Fruit fly (Drosophila melanogaster) whole organism, prepupa: ENCODE measurements around the gene CG32344.

Experiments used
- CG10631 ChIP-seq: fragments of 200-800 bp; sonication (Bioruptor generic); optimal IDR thresholded peaks from 2 replicates; lab custom pipeline; 2016; ENCODE audit warnings: missing biosample characterization, missing genetic modification characterization
- CG11762 ChIP-seq: fragments of 200-800 bp; sonication (Bioruptor generic); optimal IDR thresholded peaks from 3 replicates; lab custom pipeline; 2016; ENCODE audit warnings: missing biosample characterization, missing genetic modification characterization; ENCODE audit not compliant: insufficient read depth
- CG15336 ChIP-seq: fragments of 200-800 bp; sonication (Bioruptor generic); IDR thresholded peaks from 2 replicates; pipeline ENCODE4 v1.3.6; 2022; ENCODE audit warnings: missing biosample characterization, missing genetic modification characterization
- CG1621 ChIP-seq: fragments of 200-800 bp; sonication (Bioruptor generic); optimal IDR thresholded peaks from 3 replicates; lab custom pipeline; 2018; ENCODE audit warnings: missing biosample characterization, mild to moderate bottlenecking, missing genetic modification characterization
- CG31627 ChIP-seq: fragments of 200-800 bp; sonication (Bioruptor generic); optimal IDR thresholded peaks from 3 replicates; lab custom pipeline; 2016; ENCODE audit warnings: missing biosample characterization, missing genetic modification characterization
- CG32006 ChIP-seq: fragments of 200-800 bp; sonication (Bioruptor generic); optimal IDR thresholded peaks from 3 replicates; lab custom pipeline; 2017; ENCODE audit warnings: missing biosample characterization, mild to moderate bottlenecking, missing genetic modification characterization
- CG34406 ChIP-seq: fragments of 200-800 bp; sonication (Bioruptor generic); optimal IDR thresholded peaks from 3 replicates; lab custom pipeline; 2016; ENCODE audit warnings: missing biosample characterization, missing genetic modification characterization
- CG3919 ChIP-seq: fragments of 200-800 bp; sonication (Bioruptor generic); optimal IDR thresholded peaks from 3 replicates; lab custom pipeline; 2016; ENCODE audit warnings: missing biosample characterization, missing genetic modification characterization
- CG6163 ChIP-seq: fragments of 200-800 bp; sonication (Bioruptor generic); IDR thresholded peaks from 3 replicates; pipeline ENCODE4 v1.3.6; 2022; ENCODE audit warnings: missing biosample characterization, missing genetic modification characterization
- CG6276 ChIP-seq: fragments of 200-800 bp; sonication (Bioruptor generic); optimal IDR thresholded peaks from 2 replicates; lab custom pipeline; 2017; ENCODE audit warnings: missing biosample characterization, mild to moderate bottlenecking, missing genetic modification characterization
- CG6808 ChIP-seq: fragments of 200-800 bp; sonication (Bioruptor generic); optimal IDR thresholded peaks from 3 replicates; lab custom pipeline; 2017; ENCODE audit warnings: missing biosample characterization, missing genetic modification characterization, mild to moderate bottlenecking, moderate library complexity, missing genetic modification reagents
- CG6854 ChIP-seq: fragments of 200-800 bp; sonication (Bioruptor generic); optimal IDR thresholded peaks from 2 replicates; lab custom pipeline; 2017; ENCODE audit warnings: missing biosample characterization, mild to moderate bottlenecking, missing genetic modification characterization
- CG7368 ChIP-seq: fragments of 200-800 bp; sonication (Bioruptor generic); optimal IDR thresholded peaks from 3 replicates; lab custom pipeline; 2016; ENCODE audit warnings: missing biosample characterization, missing genetic modification characterization
- CG8119 ChIP-seq: fragments of 200-800 bp; sonication (Bioruptor generic); IDR thresholded peaks from 3 replicates; pipeline ENCODE4 v1.3.6; 2022; ENCODE audit warnings: missing biosample characterization, missing genetic modification characterization
- CG8632 ChIP-seq: fragments of 200-800 bp; sonication (Bioruptor generic); optimal IDR thresholded peaks from 3 replicates; lab custom pipeline; 2016; ENCODE audit warnings: missing biosample characterization, missing genetic modification characterization
- CG9139 ChIP-seq: fragments of 200-800 bp; sonication (Bioruptor generic); optimal IDR thresholded peaks from 3 replicates; lab custom pipeline; 2017; ENCODE audit warnings: missing biosample characterization, mild to moderate bottlenecking, missing genetic modification characterization
- Eip75B ChIP-seq: fragments of 200-800 bp; sonication (Bioruptor generic); optimal IDR thresholded peaks from 3 replicates; lab custom pipeline; 2016; ENCODE audit warnings: missing biosample characterization, missing genetic modification characterization
- Ets21C ChIP-seq: fragments of 200-800 bp; sonication (Bioruptor generic); optimal IDR thresholded peaks from 3 replicates; lab custom pipeline; 2016; ENCODE audit warnings: missing biosample characterization, missing genetic modification characterization
- Ets96B ChIP-seq: fragments of 200-800 bp; optimal IDR thresholded peaks from 2 replicates; lab custom pipeline; 2019; ENCODE audit warnings: missing biosample characterization, mild to moderate bottlenecking, missing genetic modification characterization, moderate library complexity
- Gug ChIP-seq: fragments of 200-800 bp; sonication (Bioruptor generic); IDR thresholded peaks from 2 replicates; pipeline ENCODE4 v1.3.6; 2022; ENCODE audit warnings: missing biosample characterization, missing genetic modification characterization
- Hr4 ChIP-seq: fragments of 200-800 bp; sonication (Bioruptor generic); optimal IDR thresholded peaks from 3 replicates; lab custom pipeline; 2016; ENCODE audit warnings: missing biosample characterization, missing genetic modification characterization
- Met ChIP-seq: fragments of 200-800 bp; sonication (Bioruptor generic); optimal IDR thresholded peaks from 3 replicates; lab custom pipeline; 2016; ENCODE audit warnings: missing biosample characterization, missing genetic modification characterization
- Smox ChIP-seq: fragments of 200-800 bp; sonication (Bioruptor generic); optimal IDR thresholded peaks from 3 replicates; lab custom pipeline; 2016; ENCODE audit warnings: missing biosample characterization, missing genetic modification characterization
- acj6 ChIP-seq: fragments of 200-800 bp; sonication (Bioruptor generic); optimal IDR thresholded peaks from 3 replicates; lab custom pipeline; 2016; ENCODE audit warnings: missing biosample characterization, missing genetic modification characterization
- cyc ChIP-seq: fragments of 200-800 bp; sonication (Bioruptor generic); optimal IDR thresholded peaks from 3 replicates; lab custom pipeline; 2016; ENCODE audit warnings: missing biosample characterization, missing genetic modification characterization
- dsx ChIP-seq: fragments of 200-800 bp; optimal IDR thresholded peaks from 3 replicates; lab custom pipeline; 2019; ENCODE audit warnings: missing biosample characterization, mild to moderate bottlenecking, missing genetic modification characterization, moderate library complexity; ENCODE audit not compliant: poor library complexity, severe bottlenecking
- eg ChIP-seq: fragments of 200-800 bp; sonication (Bioruptor generic); IDR thresholded peaks from 3 replicates; pipeline ENCODE4 v1.3.6; 2022; ENCODE audit warnings: missing biosample characterization, missing genetic modification characterization
- esn ChIP-seq: fragments of 200-800 bp; sonication (Bioruptor generic); optimal IDR thresholded peaks from 2 replicates; lab custom pipeline; 2016; ENCODE audit warnings: missing biosample characterization, mild to moderate bottlenecking, missing genetic modification characterization, moderate library complexity
- fd59A ChIP-seq: fragments of 200-800 bp; sonication (Bioruptor generic); optimal IDR thresholded peaks from 2 replicates; lab custom pipeline; 2017; ENCODE audit warnings: missing biosample characterization, mild to moderate bottlenecking, missing genetic modification characterization, missing genetic modification reagents
- fkh ChIP-seq: fragments of 200-800 bp; sonication (Bioruptor generic); optimal IDR thresholded peaks from 3 replicates; lab custom pipeline; 2017; ENCODE audit warnings: missing biosample characterization, mild to moderate bottlenecking, missing genetic modification characterization, moderate library complexity
- lz ChIP-seq: fragments of 200-800 bp; sonication (Bioruptor generic); optimal IDR thresholded peaks from 3 replicates; lab custom pipeline; 2016; ENCODE audit warnings: missing biosample characterization, missing genetic modification characterization
- salr ChIP-seq, 2 experiments: fragments of 200-800 bp; sonication (Bioruptor generic); optimal IDR thresholded peaks; 3 replicates each; lab custom pipeline; 2016 to 2018; ENCODE audit warnings: missing biosample characterization in 2 of 2, missing genetic modification characterization in 2 of 2, mild to moderate bottlenecking in 1 of 2
- ss ChIP-seq, 2 experiments: fragments of 200-800 bp; sonication (Bioruptor generic); optimal IDR thresholded peaks; 2 replicates in 1 of 2; 3 replicates in 1 of 2; lab custom pipeline; 2017 to 2018; ENCODE audit warnings: mild to moderate bottlenecking in 2 of 2, missing biosample characterization in 2 of 2, missing genetic modification characterization in 2 of 2, moderate library complexity in 1 of 2
- svp ChIP-seq: fragments of 200-800 bp; sonication (Bioruptor generic); peaks from one replicate; lab custom pipeline; 2016; ENCODE audit warnings: missing biosample characterization, missing genetic modification characterization
- topi ChIP-seq: fragments of 200-800 bp; sonication (Bioruptor generic); optimal IDR thresholded peaks from 3 replicates; lab custom pipeline; 2016; ENCODE audit warnings: missing biosample characterization, missing genetic modification characterization
- vri ChIP-seq: fragments of 200-800 bp; sonication (Bioruptor generic); optimal IDR thresholded peaks from 3 replicates; lab custom pipeline; 2016; ENCODE audit warnings: missing biosample characterization, mild to moderate bottlenecking, missing genetic modification characterization

CG32344 gene

DNA sequence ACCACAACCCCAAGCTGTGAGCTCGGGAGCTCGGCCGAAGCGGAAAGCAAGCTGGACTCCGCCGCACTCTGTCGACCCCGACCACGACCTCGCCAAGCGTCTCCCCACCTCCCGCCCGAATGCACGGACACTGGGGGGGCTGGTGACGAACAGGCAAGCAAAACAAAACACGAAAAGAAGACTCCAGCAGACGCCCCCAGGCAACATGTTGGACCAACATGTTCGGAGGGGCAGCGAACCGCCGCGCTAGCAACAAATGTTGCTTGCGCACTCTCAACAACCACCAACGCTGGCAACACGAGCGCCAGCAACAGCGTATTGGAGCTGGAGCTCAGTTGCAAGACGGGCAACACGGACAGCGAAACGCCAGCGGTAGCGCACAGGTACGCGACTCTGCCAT, 42.2 kb downstream of the CG32344 start:
- TF ChIP-seq CG6808 (GFP tag; lab: Kevin White, UChicago): no peak
- TF ChIP-seq acj6 (GFP tag; lab: Kevin White, UChicago): no peak
- peak; percentile 77 for TF ChIP-seq CG1621 (tag; lab: Kevin White, UChicago)
- TF ChIP-seq eg (GFP tag; lab: Robert Waterston, UW): peak; percentile 40; the same call in 1 of the 3 replicates
- peak; percentile 53; the same call in 1 of the 2 replicates for TF ChIP-seq CG15336 (GFP tag; lab: Robert Waterston, UW)
- peak in 1 of 2 experiments; percentile 19 for TF ChIP-seq ss (GFP tag; optimal IDR thresholded peaks at IDR 0.05; lab: Kevin White, UChicago)
- TF ChIP-seq CG6854 (GFP tag; lab: Kevin White, UChicago): peak; percentile 45
- TF ChIP-seq fd59A: no peak
- TF ChIP-seq CG6163 (GFP tag; lab: Robert Waterston, UW): peak; percentile 68; the same call in 2 of the 3 replicates
- TF ChIP-seq CG3919 (GFP tag; lab: Kevin White, UChicago): peak; percentile 1
- TF ChIP-seq CG8119 (GFP tag; lab: Robert Waterston, UW): peak; percentile 28; the same call in 1 of the 3 replicates
- peak; percentile 82 for TF ChIP-seq svp (GFP tag; lab: Kevin White, UChicago)

DNA sequence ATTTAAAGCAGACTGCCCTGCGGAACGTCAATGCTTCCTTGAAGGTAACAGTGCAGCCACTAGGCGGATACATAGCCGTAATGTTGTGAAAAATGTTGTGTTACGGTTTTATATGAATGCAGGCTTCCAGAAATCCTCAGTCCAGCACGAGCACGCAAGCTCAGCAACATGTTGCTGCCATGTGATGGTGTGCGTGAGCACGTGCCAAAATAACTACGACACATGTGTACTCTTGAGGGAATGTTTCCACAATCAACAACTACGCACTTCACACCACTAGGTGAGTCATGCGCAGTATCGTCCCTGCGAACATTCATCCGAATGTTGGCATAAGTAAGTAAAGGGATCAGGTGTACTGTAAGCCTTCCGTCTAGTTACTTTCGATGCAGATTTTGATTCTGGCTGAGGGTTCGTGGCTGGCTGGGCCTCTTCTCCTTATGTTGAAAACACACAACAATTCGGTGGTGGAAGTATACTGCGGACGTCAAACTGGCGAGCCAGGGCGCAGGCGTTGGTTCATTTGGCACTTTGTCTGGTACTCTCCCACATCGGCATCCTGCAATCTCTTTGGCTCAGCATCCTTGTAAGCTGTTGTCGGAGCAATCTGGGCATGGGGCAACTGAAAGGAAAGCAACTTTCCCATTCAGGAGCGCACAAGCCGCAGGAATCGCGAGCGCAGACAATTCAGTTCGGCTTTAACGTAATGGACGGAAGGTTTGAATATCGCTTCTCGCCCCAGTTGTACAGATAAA, 47.6 kb downstream of the CG32344 start, which contains the start of gene RhoGEF3:
TSS of gene RhoGEF3 (plus strand) at position 702 of the 752 bp plus-strand sequence.
- TF ChIP-seq CG7368 (no peak), CG9139 (GFP tag; lab: Kevin White, UChicago) (no peak), esn (no peak), CG11762 (GFP tag; lab: Kevin White, UChicago) (no peak), fkh (no peak), CG34406 (GFP tag; lab: Kevin White, UChicago) (no peak), Ets21C (GFP tag; lab: Kevin White, UChicago) (no peak), salr (GFP tag; optimal IDR thresholded peaks at IDR 0.05; lab: Kevin White, UChicago) (no peak)

DNA sequence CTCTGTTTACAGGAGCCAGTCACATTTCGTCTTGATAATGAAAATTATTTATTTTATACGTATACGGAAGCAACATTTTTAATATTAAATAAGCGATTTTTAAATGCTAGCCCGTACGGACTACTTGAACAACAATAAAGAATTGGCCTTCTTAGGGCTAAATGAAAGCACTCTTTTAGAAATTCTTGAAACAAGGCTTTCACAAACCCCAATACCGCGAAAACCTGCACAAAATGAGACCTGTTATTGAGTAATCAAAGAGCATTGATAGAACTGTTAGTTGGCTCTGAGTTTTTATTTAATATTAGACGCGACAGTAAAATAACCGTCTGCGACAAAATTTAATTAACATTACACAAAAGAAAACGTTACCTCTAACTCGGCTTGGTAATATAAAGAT, 49.7 kb downstream of the CG32344 start, which contains the start of gene ttm2:
TSS of gene ttm2 (plus strand) at position 301 of the 400 bp plus-strand sequence.
- TF ChIP-seq Ets21C (GFP tag; lab: Kevin White, UChicago): no peak
- no peak for TF ChIP-seq svp (GFP tag; lab: Kevin White, UChicago)
- no peak for TF ChIP-seq CG15336 (GFP tag; lab: Robert Waterston, UW)
- TF ChIP-seq dsx (GFP tag; lab: Kevin White, UChicago): no peak
- TF ChIP-seq Ets96B (tag; lab: Kevin White, UChicago): no peak
- TF ChIP-seq CG8632 (GFP tag; lab: Kevin White, UChicago): no peak
- TF ChIP-seq esn: no peak
- no peak for TF ChIP-seq topi
- TF ChIP-seq CG31627 (GFP tag; lab: Kevin White, UChicago): no peak
- no peak for TF ChIP-seq CG10631
- no peak for TF ChIP-seq vri (GFP tag; lab: Kevin White, UChicago)
- TF ChIP-seq, all 60 proteins: peak for 0

DNA sequence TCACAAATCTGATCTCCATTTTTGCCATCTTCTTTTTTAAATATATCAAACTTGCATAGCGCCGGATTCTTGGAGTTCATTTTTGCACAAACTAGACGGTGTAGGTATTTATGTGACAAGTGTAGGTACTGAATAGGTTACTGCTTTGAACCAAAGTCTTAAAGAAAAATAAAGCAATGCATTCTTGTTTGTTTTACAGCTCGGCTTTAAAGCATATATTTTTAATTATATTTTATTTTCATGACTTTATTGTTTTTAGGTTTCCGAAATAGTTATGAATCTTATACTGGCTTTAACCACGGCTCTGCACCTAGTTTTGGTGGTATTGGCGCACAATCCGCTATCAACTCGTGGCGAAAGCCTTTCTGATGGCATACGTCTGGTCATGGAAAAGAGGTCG, 51.2 kb downstream of the CG32344 start, which contains the start of gene CG32845:
TSS of gene CG32845 (minus strand) at position 101 of the 400 bp plus-strand sequence.
- TF ChIP-seq CG9139 (GFP tag; lab: Kevin White, UChicago) (no peak), vri (GFP tag; lab: Kevin White, UChicago) (no peak), acj6 (GFP tag; lab: Kevin White, UChicago) (no peak), CG11762 (GFP tag; lab: Kevin White, UChicago) (no peak), CG7368 (no peak), Met (no peak), CG6276 (GFP tag; lab: Kevin White, UChicago) (no peak), Eip75B (no peak), lz (GFP tag; lab: Kevin White, UChicago) (no peak), CG10631 (no peak), cyc (GFP tag; lab: Kevin White, UChicago) (no peak), esn (no peak), Gug (GFP tag; lab: Robert Waterston, UW) (no peak), CG32006 (GFP tag; lab: Kevin White, UChicago) (no peak), Hr4 (GFP tag; lab: Kevin White, UChicago) (no peak), Smox (GFP tag; lab: Kevin White, UChicago) (no peak), eg (GFP tag; lab: Robert Waterston, UW) (no peak)
